Fruit fly (Drosophila melanogaster): ENCODE measurements around the gene CG42331.

CG42331 gene

dm6 chr3R:24829887-24830351 is 57.9 kb downstream of the CG42331 start, which contains the start of the genes Kaz and CG43273:
Gene Kaz, minus strand, starts transcription at chr3R:24829959.
Gene CG43273, plus strand, starts transcription at chr3R:24830301.
- TF ChIP-seq CG4496 (GFP tag; IDR thresholded peaks at IDR 0.05) (peak; percentile 52; the same call in 1 of the 3 replicates), CG32121 (GFP tag; IDR thresholded peaks at IDR 0.05) (peak; percentile 14; the same call in 1 of the 2 replicates), CG10348 (GFP tag; IDR thresholded peaks at IDR 0.05) (no peak), Pif1B (GFP tag; optimal IDR thresholded peaks at IDR 0.05) (no peak)

- TF ChIP-seq rn (GFP tag; IDR thresholded peaks at IDR 0.05) (0 out of 2 replicates have a peak, but pooled peaks have one; percentile 13), CG15710 (tag; optimal IDR thresholded peaks at IDR 0.05) (no peak), CG8159 (tag; optimal IDR thresholded peaks at IDR 0.05) (no peak), Pif1A (GFP tag; optimal IDR thresholded peaks at IDR 0.05) (no peak)
Observed at dm6 chr3R:24833652-24834051, 61.7 kb downstream of the CG42331 start, which contains the start of gene sosie. Gene sosie, plus strand, starts transcription at chr3R:24833952.

All from whole organism, pupa.